Worm (Caenorhabditis elegans) whole organism, L1 larva: ENCODE measurements around the gene abu-12.

ENCODE experiments used
- aha-1 ChIP-seq: fragments of 150-350 bp; optimal IDR thresholded peaks from 2 replicates; lab custom pipeline; 2014; ENCODE audit warnings: missing biosample characterization, missing genetic modification characterization
- aly-2 ChIP-seq: fragments of 150-350 bp; optimal IDR thresholded peaks from 2 replicates; lab custom pipeline; 2014; ENCODE audit warnings: missing biosample characterization, missing genetic modification characterization
- ama-1 ChIP-seq: fragments of 150-350 bp; optimal IDR thresholded peaks from 2 replicates; lab custom pipeline; 2014
- fkh-4 ChIP-seq: sonication (generic microtip); optimal IDR thresholded peaks from 2 replicates; lab custom pipeline; 2016; ENCODE audit warnings: missing compliant biosample characterization, missing genetic modification characterization, borderline replicate concordance
- lin-39 ChIP-seq: fragments of 150-350 bp; optimal IDR thresholded peaks from 2 replicates; lab custom pipeline; 2014; ENCODE audit warnings: missing biosample characterization, missing genetic modification reagents, missing genetic modification characterization
- mdl-1 ChIP-seq, 2 experiments: fragments of 150-350 bp; optimal IDR thresholded peaks; 2 replicates each; lab custom pipeline; 2014 to 2017; ENCODE audit warnings: missing biosample characterization in 2 of 2, missing genetic modification characterization in 2 of 2, inconsistent platforms in 1 of 2
- mep-1 ChIP-seq: fragments of 150-350 bp; optimal IDR thresholded peaks from 2 replicates; lab custom pipeline; 2014; ENCODE audit warnings: missing biosample characterization, missing genetic modification characterization
- nhr-11 ChIP-seq: fragments of 150-350 bp; optimal IDR thresholded peaks from 2 replicates; lab custom pipeline; 2014; ENCODE audit warnings: missing biosample characterization, missing genetic modification characterization
- nhr-85 ChIP-seq: sonication (generic microtip); peaks from one replicate; lab custom pipeline; 2016; ENCODE audit warnings: missing genetic modification characterization, inconsistent platforms, missing compliant biosample characterization
- pax-3 ChIP-seq: fragments of 200-800 bp; sonication (Bioruptor generic); optimal IDR thresholded peaks from 2 replicates; lab custom pipeline; 2018; ENCODE audit warnings: mild to moderate bottlenecking, missing genetic modification characterization, moderate library complexity, missing compliant biosample characterization
- unc-62 ChIP-seq: fragments of 150-350 bp; optimal IDR thresholded peaks from 2 replicates; lab custom pipeline; 2014; ENCODE audit warnings: missing biosample characterization, missing genetic modification reagents, missing genetic modification characterization
- unc-86 ChIP-seq: sonication (generic microtip); optimal IDR thresholded peaks from 2 replicates; lab custom pipeline; 2016; ENCODE audit warnings: missing genetic modification characterization, missing compliant biosample characterization

ce11 chrX:460351-460750, 2.9 kb upstream of the abu-12 start, which contains the start of gene aagr-4:
- TF ChIP-seq aly-2 (tag; lab: Kevin White, UChicago) (no peak), unc-86 (no peak), lin-39 (tag; lab: Kevin White, UChicago) (no peak), mdl-1 (tag; optimal IDR thresholded peaks at IDR 0.05; lab: Kevin White, UChicago) (no peak), aha-1 (tag; lab: Kevin White, UChicago) (no peak), fkh-4 (tag; lab: Kevin White, UChicago) (no peak), mep-1 (tag; lab: Kevin White, UChicago) (no peak), unc-62 (GFP tag; lab: Kevin White, UChicago) (no peak), pax-3 (tag; lab: Kevin White, UChicago) (no peak), ama-1 (no peak), nhr-85 (tag; lab: Kevin White, UChicago) (peak; percentile 18), nhr-11 (no peak)
